Worm (Caenorhabditis elegans): ENCODE data around the gene frpr-18.

ce11 chrV:6823432-6823831, 46.7 kb upstream of the frpr-18 start:
- TF ChIP-seq tbx-37 (GFP tag; conservative IDR thresholded peaks at IDR 0.05) (no peak), B0310.2 (tag; optimal IDR thresholded peaks at IDR 0.05) (no peak)
